Fruit fly (Drosophila melanogaster) whole organism, wandering third instar larva: ENCODE results near the gene flfl.

Experiments used
- Abd-B ChIP-seq: fragments of >200 bp; optimal IDR thresholded peaks from 2 replicates; lab custom pipeline; 2017; ENCODE audit warnings: missing biosample characterization, missing genetic modification characterization
- CG32264 ChIP-seq: fragments of 200-800 bp; sonication (Bioruptor generic); optimal IDR thresholded peaks from 2 replicates; lab custom pipeline; 2016; ENCODE audit warnings: missing biosample characterization, missing genetic modification characterization
- CG9705 ChIP-seq: fragments of 200-800 bp; sonication (Bioruptor generic); optimal IDR thresholded peaks from 2 replicates; lab custom pipeline; 2018; ENCODE audit warnings: missing biosample characterization, mild to moderate bottlenecking, missing genetic modification characterization
- CrebA ChIP-seq: fragments of 200-800 bp; sonication (Bioruptor generic); optimal IDR thresholded peaks from 2 replicates; lab custom pipeline; 2016; ENCODE audit warnings: missing biosample characterization, mild to moderate bottlenecking, missing genetic modification characterization, borderline replicate concordance
- Dfd ChIP-seq: fragments of >200 bp; optimal IDR thresholded peaks from 2 replicates; lab custom pipeline; 2017; ENCODE audit warnings: missing biosample characterization, missing genetic modification characterization
- Dif ChIP-seq: fragments of 200-275, 200-300 bp; sonication (Bioruptor generic); optimal IDR thresholded peaks from 2 replicates; lab custom pipeline; 2018; ENCODE audit warnings: missing biosample characterization, missing genetic modification characterization; ENCODE audit not compliant: partially characterized antibody
- GATAd ChIP-seq: sonication (Bioruptor generic); optimal IDR thresholded peaks from 2 replicates; lab custom pipeline; 2016; ENCODE audit warnings: missing biosample characterization, missing genetic modification characterization
- HLH106 ChIP-seq: fragments of 200-800 bp; optimal IDR thresholded peaks from 3 replicates; lab custom pipeline; 2019; ENCODE audit warnings: missing biosample characterization, mild to moderate bottlenecking, missing genetic modification characterization, moderate library complexity
- Hnf4 ChIP-seq: fragments of 200-800 bp; sonication (Bioruptor generic); optimal IDR thresholded peaks from 2 replicates; lab custom pipeline; 2016; ENCODE audit warnings: missing biosample characterization, mild to moderate bottlenecking, missing genetic modification characterization
- Hr78 ChIP-seq: fragments of >200 bp; optimal IDR thresholded peaks from 2 replicates; lab custom pipeline; 2017; ENCODE audit warnings: missing biosample characterization, missing genetic modification characterization
- Hr83 ChIP-seq: fragments of 200-300 bp; sonication (Bioruptor generic); optimal IDR thresholded peaks from 2 replicates; lab custom pipeline; 2016; ENCODE audit warnings: missing biosample characterization, mild to moderate bottlenecking, missing genetic modification characterization, moderate library complexity; ENCODE audit not compliant: poor library complexity, severe bottlenecking
- Jra ChIP-seq: sonication (Bioruptor generic); optimal IDR thresholded peaks from 2 replicates; lab custom pipeline; 2016; ENCODE audit warnings: missing biosample characterization, missing genetic modification characterization
- Mio ChIP-seq: sonication (Bioruptor generic); optimal IDR thresholded peaks from 2 replicates; lab custom pipeline; 2016; ENCODE audit warnings: missing biosample characterization, missing genetic modification characterization
- Myc ChIP-seq: fragments of >200 bp; optimal IDR thresholded peaks from 2 replicates; lab custom pipeline; 2017
- OdsH ChIP-seq: fragments of 200-800 bp; sonication (Bioruptor generic); optimal IDR thresholded peaks from 2 replicates; lab custom pipeline; 2016; ENCODE audit warnings: missing biosample characterization, mild to moderate bottlenecking, missing genetic modification characterization
- Sp1 ChIP-seq: fragments of 200-800 bp; sonication (Bioruptor generic); optimal IDR thresholded peaks from 3 replicates; lab custom pipeline; 2019; ENCODE audit warnings: missing biosample characterization, mild to moderate bottlenecking, missing genetic modification characterization, moderate library complexity
- Vsx2 ChIP-seq: fragments of 200-300, 225-300 bp; sonication (Bioruptor generic); optimal IDR thresholded peaks from 2 replicates; lab custom pipeline; 2018; ENCODE audit warnings: missing biosample characterization, missing genetic modification characterization; ENCODE audit not compliant: partially characterized antibody
- br ChIP-seq: fragments of 200-800 bp; sonication (Bioruptor generic); optimal IDR thresholded peaks from 2 replicates; lab custom pipeline; 2016; ENCODE audit warnings: missing biosample characterization, missing genetic modification characterization
- brk ChIP-seq: fragments of 200-800 bp; sonication (Bioruptor generic); optimal IDR thresholded peaks from 2 replicates; lab custom pipeline; 2016; ENCODE audit warnings: missing biosample characterization, mild to moderate bottlenecking, missing genetic modification characterization
- dl ChIP-seq, 2 experiments: fragments of 175-275, 200-275 bp in 1 of 2; fragments of 200-275 bp in 1 of 2; sonication (Bioruptor generic); optimal IDR thresholded peaks; lab custom pipeline; 2018; ENCODE audit warnings: mild to moderate bottlenecking in 2 of 2, missing biosample characterization in 2 of 2, missing genetic modification characterization in 2 of 2, moderate library complexity in 2 of 2; ENCODE audit not compliant: partially characterized antibody in 2 of 2, insufficient read depth in 1 of 2
- ey ChIP-seq: fragments of 200-800 bp; sonication (Bioruptor generic); optimal IDR thresholded peaks from 2 replicates; lab custom pipeline; 2016; ENCODE audit warnings: missing biosample characterization, missing genetic modification characterization
- fru ChIP-seq: fragments of 200-800 bp; sonication (Bioruptor generic); optimal IDR thresholded peaks from 3 replicates; lab custom pipeline; 2016; ENCODE audit warnings: missing biosample characterization, mild to moderate bottlenecking, missing genetic modification characterization
- h ChIP-seq: fragments of 200-800 bp; sonication (Bioruptor generic); optimal IDR thresholded peaks from 3 replicates; lab custom pipeline; 2016; ENCODE audit warnings: missing biosample characterization, mild to moderate bottlenecking, missing genetic modification characterization
- jim ChIP-seq: fragments of 175-275, 200-325 bp; sonication (Bioruptor generic); optimal IDR thresholded peaks from 2 replicates; lab custom pipeline; 2016; ENCODE audit warnings: missing biosample characterization, mild to moderate bottlenecking, missing genetic modification characterization
- lola ChIP-seq: fragments of >200 bp; optimal IDR thresholded peaks from 2 replicates; lab custom pipeline; 2017; ENCODE audit warnings: missing biosample characterization, missing genetic modification characterization
- pan ChIP-seq: fragments of >200 bp; optimal IDR thresholded peaks from 2 replicates; lab custom pipeline; 2017
- psq ChIP-seq: fragments of 200-800 bp; sonication (Bioruptor generic); optimal IDR thresholded peaks from 3 replicates; lab custom pipeline; 2017; ENCODE audit warnings: missing biosample characterization, mild to moderate bottlenecking, missing genetic modification characterization, moderate library complexity
- rgr ChIP-seq: fragments of 200-800 bp; sonication (Bioruptor generic); optimal IDR thresholded peaks from 3 replicates; lab custom pipeline; 2016; ENCODE audit warnings: missing biosample characterization, mild to moderate bottlenecking, missing genetic modification characterization
- sage ChIP-seq: fragments of 200-800 bp; sonication (Bioruptor generic); optimal IDR thresholded peaks from 2 replicates; lab custom pipeline; 2016; ENCODE audit warnings: missing biosample characterization, mild to moderate bottlenecking, missing genetic modification characterization
- sv ChIP-seq: fragments of 200-800 bp; sonication (Bioruptor generic); optimal IDR thresholded peaks from 3 replicates; lab custom pipeline; 2016; ENCODE audit warnings: missing biosample characterization, missing genetic modification characterization
- woc ChIP-seq: sonication (Bioruptor generic); optimal IDR thresholded peaks from 2 replicates; lab custom pipeline; 2016; ENCODE audit warnings: missing biosample characterization, mild to moderate bottlenecking, missing genetic modification characterization

The flfl gene

dm6 chr3R:13685969-13686368 lies 2.2 kb downstream of the flfl start:
- no peak for TF ChIP-seq Abd-B (GFP tag; lab: Kevin White, UChicago)
- TF ChIP-seq Dif (GFP tag; lab: Kevin White, UChicago) = no peak
- no peak for TF ChIP-seq brk (GFP tag; lab: Kevin White, UChicago)
- no peak for TF ChIP-seq pan
- TF ChIP-seq fru (GFP tag; lab: Kevin White, UChicago) = no peak
- no peak for TF ChIP-seq CrebA (GFP tag; lab: Kevin White, UChicago)
- TF ChIP-seq Hnf4 (GFP tag; lab: Kevin White, UChicago) = no peak
- no peak for TF ChIP-seq dl (GFP tag; optimal IDR thresholded peaks at IDR 0.05; lab: Kevin White, UChicago; ENCODE audit: insufficient read depth in 1 of 2, partially characterized antibody in 2 of 2)

DNA sequence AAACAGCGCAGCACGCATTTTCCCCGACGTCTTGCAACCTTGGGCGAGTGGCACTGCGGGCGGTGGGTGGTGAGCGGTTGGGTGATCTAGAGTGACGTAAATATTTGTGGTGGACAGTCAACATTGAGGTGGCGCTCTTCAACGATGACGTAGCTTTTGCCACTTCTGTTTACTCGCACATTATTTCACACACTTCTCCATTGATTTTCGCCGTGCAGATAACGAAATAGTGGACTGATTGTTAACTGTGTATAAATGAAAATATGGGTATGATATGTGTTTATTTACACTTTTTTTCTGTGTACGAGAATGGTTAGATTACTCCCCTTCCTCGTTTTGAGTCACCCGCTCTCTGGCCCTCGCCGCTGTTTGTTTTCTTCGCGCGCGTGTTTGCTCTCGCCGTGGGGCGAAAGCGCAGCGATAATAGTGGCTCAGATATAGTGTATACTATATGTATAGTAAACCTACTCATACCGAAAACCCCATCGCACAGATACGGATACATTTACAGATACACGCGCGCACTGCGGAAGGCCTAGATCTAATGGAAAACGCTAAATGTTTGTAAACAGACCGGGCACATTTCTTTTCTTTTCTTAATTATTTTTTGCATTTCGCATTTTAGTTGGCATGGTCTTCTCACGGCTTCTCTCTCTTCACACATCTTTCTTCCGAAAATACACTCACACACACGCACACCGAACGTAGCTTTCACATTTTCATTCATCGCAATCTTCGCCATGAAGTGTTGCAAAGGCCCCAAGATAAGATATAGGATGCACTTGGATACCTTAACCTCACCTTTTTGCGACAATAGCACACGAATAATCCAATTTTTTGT lies 2.9 kb downstream of the flfl start, which contains the start of gene omd:
Gene omd, minus strand, starts transcription at position 840 of the 841 bp plus-strand sequence.
- TF ChIP-seq Abd-B (GFP tag; lab: Kevin White, UChicago) = no peak
- TF ChIP-seq woc = no peak
- peak; percentile 44 for TF ChIP-seq rgr (GFP tag; lab: Kevin White, UChicago)
- TF ChIP-seq jim (GFP tag; lab: Kevin White, UChicago) = no peak
- no peak for TF ChIP-seq Jra
- no peak for TF ChIP-seq CrebA (GFP tag; lab: Kevin White, UChicago)
- no peak for TF ChIP-seq Mio
- no peak for TF ChIP-seq h (GFP tag; lab: Kevin White, UChicago)
- no peak for TF ChIP-seq Hr83 (GFP tag; lab: Kevin White, UChicago)
- no peak for TF ChIP-seq sage (GFP tag; lab: Kevin White, UChicago)
- no peak for TF ChIP-seq pan
- TF ChIP-seq br (GFP tag; lab: Kevin White, UChicago) = no peak
- no peak for TF ChIP-seq brk (GFP tag; lab: Kevin White, UChicago)
- TF ChIP-seq Dif (GFP tag; lab: Kevin White, UChicago) = no peak
- no peak for TF ChIP-seq ey (GFP tag; lab: Kevin White, UChicago)
- TF ChIP-seq sv (GFP tag; lab: Kevin White, UChicago) = no peak
- no peak for TF ChIP-seq fru (GFP tag; lab: Kevin White, UChicago)
- TF ChIP-seq psq (GFP tag; lab: Kevin White, UChicago) = peak; percentile 64
- no peak for TF ChIP-seq GATAd
- no peak for TF ChIP-seq Vsx2 (GFP tag; lab: Kevin White, UChicago)
- TF ChIP-seq CG9705 (GFP tag; lab: Kevin White, UChicago) = no peak
- TF ChIP-seq lola (GFP tag; lab: Kevin White, UChicago) = no peak
- no peak for TF ChIP-seq Hnf4 (GFP tag; lab: Kevin White, UChicago)
- TF ChIP-seq Myc (lab: Kevin White, UChicago) = no peak
- peak; percentile 23 for TF ChIP-seq OdsH
- TF ChIP-seq Sp1 (GFP tag; lab: Kevin White, UChicago) = no peak
- TF ChIP-seq Hr78 (GFP tag; lab: Kevin White, UChicago) = no peak

- TF ChIP-seq pan (no peak), fru (GFP tag; lab: Kevin White, UChicago) (no peak), GATAd (no peak), Dif (GFP tag; lab: Kevin White, UChicago) (no peak), sv (GFP tag; lab: Kevin White, UChicago) (no peak), Hr78 (GFP tag; lab: Kevin White, UChicago) (no peak), rgr (GFP tag; lab: Kevin White, UChicago) (no peak), woc (no peak), Vsx2 (GFP tag; lab: Kevin White, UChicago) (no peak), CG32264 (GFP tag; lab: Kevin White, UChicago) (no peak), h (GFP tag; lab: Kevin White, UChicago) (no peak), Jra (no peak)
- TF ChIP-seq, all 38 proteins: peak for 0
Measured at dm6 chr3R:13693753-13694152, 10.0 kb downstream of the flfl start, which contains the start of gene CG14367. TSS of gene CG14367 (plus strand) at chr3R:13694053.

DNA sequence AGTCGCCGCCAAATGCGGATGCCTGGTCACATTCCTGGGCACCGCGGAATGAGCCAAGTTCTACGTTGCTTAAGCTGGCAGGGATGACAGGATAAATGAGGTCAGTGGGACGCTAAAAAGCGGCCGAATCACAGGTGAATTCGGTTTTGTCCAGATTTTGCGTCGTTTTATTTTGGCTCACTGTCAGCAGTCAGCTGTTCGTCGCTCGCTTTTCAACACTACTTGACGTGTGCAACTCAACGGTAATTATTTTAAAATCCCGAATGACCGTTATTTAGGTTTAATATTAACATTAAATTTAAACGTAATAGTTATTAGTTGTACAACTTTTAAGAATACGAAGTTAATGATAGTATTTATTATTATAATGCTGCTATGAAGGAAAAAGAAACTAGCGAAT lies 15.6 kb downstream of the flfl start:
- TF ChIP-seq sv (GFP tag; lab: Kevin White, UChicago) (no peak), Myc (lab: Kevin White, UChicago) (no peak), Hr78 (GFP tag; lab: Kevin White, UChicago) (no peak), HLH106 (tag; lab: Kevin White, UChicago) (no peak), CG9705 (GFP tag; lab: Kevin White, UChicago) (no peak), Dfd (GFP tag; lab: Kevin White, UChicago) (no peak), fru (GFP tag; lab: Kevin White, UChicago) (no peak), br (GFP tag; lab: Kevin White, UChicago) (no peak), Hr83 (GFP tag; lab: Kevin White, UChicago) (no peak), CrebA (GFP tag; lab: Kevin White, UChicago) (no peak), sage (GFP tag; lab: Kevin White, UChicago) (no peak), CG32264 (GFP tag; lab: Kevin White, UChicago) (no peak), woc (no peak)
- TF ChIP-seq, all 38 proteins: peak for 0
